Fruit fly (Drosophila melanogaster) whole organism, embryonic: ENCODE measurements around the gene CG44476.

Experiments used
- Abd-B ChIP-seq: fragments of 200-800 bp; sonication (Bioruptor generic); optimal IDR thresholded peaks from 2 replicates; lab custom pipeline; 2018; ENCODE audit warnings: missing biosample characterization, mild to moderate bottlenecking, missing genetic modification characterization, moderate library complexity
- Antp ChIP-seq: fragments of 200-800 bp; sonication (Bioruptor generic); optimal IDR thresholded peaks from 3 replicates; lab custom pipeline; 2016; ENCODE audit warnings: missing biosample characterization, missing genetic modification characterization
- BEAF-32 ChIP-seq: fragments of 200-800 bp; sonication (Bioruptor generic); optimal IDR thresholded peaks from 3 replicates; lab custom pipeline; 2017; ENCODE audit warnings: missing biosample characterization, missing genetic modification characterization, mild to moderate bottlenecking, moderate library complexity, missing genetic modification reagents
- Bteb2 ChIP-seq: fragments of 200-800 bp; sonication (Bioruptor generic); optimal IDR thresholded peaks from 2 replicates; lab custom pipeline; 2016; ENCODE audit warnings: missing biosample characterization, missing genetic modification characterization
- CG10267 ChIP-seq: fragments of 200-800 bp; sonication (Bioruptor generic); optimal IDR thresholded peaks from 2 replicates; lab custom pipeline; 2018; ENCODE audit warnings: missing biosample characterization, mild to moderate bottlenecking, missing genetic modification characterization, moderate library complexity
- CG10959 ChIP-seq: fragments of 200-800 bp; sonication (Bioruptor generic); IDR thresholded peaks from 2 replicates; pipeline ENCODE4 v1.3.6; 2022; ENCODE audit warnings: missing biosample characterization, missing genetic modification characterization
- CG11398 ChIP-seq: fragments of 200-800 bp; sonication (Bioruptor generic); optimal IDR thresholded peaks from 2 replicates; lab custom pipeline; 2016; ENCODE audit warnings: missing biosample characterization, missing genetic modification characterization
- CG13296 ChIP-seq: fragments of 200-800 bp; sonication (Bioruptor generic); optimal IDR thresholded peaks from 3 replicates; lab custom pipeline; 2018; ENCODE audit warnings: missing biosample characterization, mild to moderate bottlenecking, missing genetic modification characterization
- CG14050 ChIP-seq: fragments of 200-800 bp; sonication (Bioruptor generic); IDR thresholded peaks from 3 replicates; pipeline ENCODE4 v1.3.6; 2022; ENCODE audit warnings: missing biosample characterization, missing genetic modification characterization
- CG14441 ChIP-seq: fragments of 200-800 bp; sonication (Bioruptor generic); IDR thresholded peaks from 2 replicates; pipeline ENCODE4 v1.3.6; 2022; ENCODE audit warnings: missing biosample characterization, missing genetic modification characterization
- CG14710 ChIP-seq: fragments of 200-800 bp; sonication (Bioruptor generic); optimal IDR thresholded peaks from 3 replicates; lab custom pipeline; 2019; ENCODE audit warnings: missing biosample characterization, mild to moderate bottlenecking, missing genetic modification characterization, moderate library complexity
- CG15514 ChIP-seq: fragments of 200-800 bp; sonication (Bioruptor generic); optimal IDR thresholded peaks from 3 replicates; lab custom pipeline; 2017; ENCODE audit warnings: missing biosample characterization, missing genetic modification characterization, mild to moderate bottlenecking, moderate library complexity, missing genetic modification reagents
- CG16779 ChIP-seq: fragments of 200-800 bp; sonication (Bioruptor generic); IDR thresholded peaks from 2 replicates; pipeline ENCODE4 v1.3.6; 2022; ENCODE audit warnings: missing biosample characterization, missing genetic modification characterization
- CG17385 ChIP-seq: fragments of 200-800 bp; sonication (Bioruptor generic); optimal IDR thresholded peaks from 3 replicates; lab custom pipeline; 2018; ENCODE audit warnings: missing biosample characterization, mild to moderate bottlenecking, missing genetic modification characterization
- CG30020 ChIP-seq: fragments of 200-800 bp; optimal IDR thresholded peaks from 2 replicates; lab custom pipeline; 2019; ENCODE audit warnings: missing biosample characterization, mild to moderate bottlenecking, missing genetic modification characterization, moderate library complexity
- CG31388 ChIP-seq: fragments of 200-800 bp; sonication (Bioruptor generic); optimal IDR thresholded peaks from 2 replicates; lab custom pipeline; 2016; ENCODE audit warnings: missing biosample characterization, missing genetic modification characterization
- CG33557 ChIP-seq: fragments of 200-800 bp; sonication (Bioruptor generic); optimal IDR thresholded peaks from 2 replicates; lab custom pipeline; 2019; ENCODE audit warnings: missing biosample characterization, mild to moderate bottlenecking, missing genetic modification characterization, moderate library complexity
- CG4707 ChIP-seq: fragments of 200-800 bp; sonication (Bioruptor generic); optimal IDR thresholded peaks from 2 replicates; lab custom pipeline; 2018; ENCODE audit warnings: missing biosample characterization, mild to moderate bottlenecking, missing genetic modification characterization, moderate library complexity
- CG7271 ChIP-seq: fragments of 200-800 bp; sonication (Bioruptor generic); optimal IDR thresholded peaks from 2 replicates; lab custom pipeline; 2018; ENCODE audit warnings: missing biosample characterization, mild to moderate bottlenecking, missing genetic modification characterization, moderate library complexity
- CG7987 ChIP-seq: fragments of 200-800 bp; sonication (Bioruptor generic); optimal IDR thresholded peaks from 2 replicates; lab custom pipeline; 2018; ENCODE audit warnings: missing biosample characterization, mild to moderate bottlenecking, missing genetic modification characterization, moderate library complexity
- CG9437 ChIP-seq: fragments of 200-800 bp; sonication (Bioruptor generic); optimal IDR thresholded peaks from 2 replicates; lab custom pipeline; 2018; ENCODE audit warnings: missing biosample characterization, mild to moderate bottlenecking, missing genetic modification characterization
- HHEX ChIP-seq: fragments of 200-800 bp; sonication (Bioruptor generic); optimal IDR thresholded peaks from 3 replicates; lab custom pipeline; 2017; ENCODE audit warnings: missing biosample characterization, mild to moderate bottlenecking, missing genetic modification characterization, missing genetic modification reagents
- HmgZ ChIP-seq: fragments of 200-800 bp; sonication (Bioruptor generic); optimal IDR thresholded peaks from 2 replicates; lab custom pipeline; 2018; ENCODE audit warnings: missing biosample characterization, mild to moderate bottlenecking, missing genetic modification characterization
- Lim3 ChIP-seq: fragments of 200-800 bp; sonication (Bioruptor generic); IDR thresholded peaks from 2 replicates; pipeline ENCODE4 v1.3.6; 2022; ENCODE audit warnings: missing biosample characterization, missing genetic modification characterization
- MBD-R2 ChIP-seq: fragments of 200-800 bp; sonication (Bioruptor generic); IDR thresholded peaks from 2 replicates; pipeline ENCODE4 v1.3.6; 2022; ENCODE audit warnings: missing biosample characterization, missing genetic modification characterization
- Meics ChIP-seq: fragments of 200-800 bp; sonication (Bioruptor generic); optimal IDR thresholded peaks from 2 replicates; lab custom pipeline; 2017; ENCODE audit warnings: missing biosample characterization, mild to moderate bottlenecking, missing genetic modification characterization
- Mes4 ChIP-seq: fragments of 200-800 bp; sonication (Bioruptor generic); optimal IDR thresholded peaks from 2 replicates; lab custom pipeline; 2016; ENCODE audit warnings: missing biosample characterization, missing genetic modification characterization
- Mrtf ChIP-seq: fragments of 200-800 bp; sonication (Bioruptor generic); IDR thresholded peaks from 3 replicates; pipeline ENCODE4 v1.3.6; 2022; ENCODE audit warnings: missing biosample characterization, missing genetic modification characterization
- NC2α ChIP-seq: fragments of 200-800 bp; sonication (Bioruptor generic); optimal IDR thresholded peaks from 2 replicates; lab custom pipeline; 2016; ENCODE audit warnings: missing biosample characterization, missing genetic modification characterization
- NK7.1 ChIP-seq: fragments of 200-800 bp; sonication (Bioruptor generic); optimal IDR thresholded peaks from 3 replicates; lab custom pipeline; 2016; ENCODE audit warnings: missing biosample characterization, missing genetic modification characterization
- Oli ChIP-seq: fragments of 200-800 bp; sonication (Bioruptor generic); optimal IDR thresholded peaks from 2 replicates; lab custom pipeline; 2018; ENCODE audit warnings: missing biosample characterization, mild to moderate bottlenecking, missing genetic modification characterization, moderate library complexity
- Pdp1 ChIP-seq, 2 experiments: fragments of 200-800 bp; sonication (Bioruptor generic); optimal IDR thresholded peaks; 3 replicates each; lab custom pipeline; 2016; ENCODE audit warnings: missing biosample characterization in 2 of 2, missing genetic modification characterization in 2 of 2, mild to moderate bottlenecking in 1 of 2, moderate library complexity in 1 of 2
- Poxn ChIP-seq: fragments of 200-800 bp; sonication (Bioruptor generic); IDR thresholded peaks from 2 replicates; pipeline ENCODE4 v1.3.6; 2022; ENCODE audit warnings: missing biosample characterization, missing genetic modification characterization
- Tbp ChIP-seq: fragments of >200 bp; optimal IDR thresholded peaks from 2 replicates; lab custom pipeline; 2018; ENCODE audit warnings: missing biosample characterization, missing genetic modification characterization
- Vsx1 ChIP-seq: fragments of 200-800 bp; sonication (Bioruptor generic); optimal IDR thresholded peaks from 2 replicates; lab custom pipeline; 2017; ENCODE audit warnings: missing biosample characterization, mild to moderate bottlenecking, missing genetic modification characterization, missing genetic modification reagents
- bowl ChIP-seq: fragments of 200-800 bp; sonication (Bioruptor generic); IDR thresholded peaks from 2 replicates; pipeline ENCODE4 v1.3.6; 2022; ENCODE audit warnings: missing biosample characterization, missing genetic modification characterization
- cato ChIP-seq: fragments of 200-800 bp; sonication (Bioruptor generic); optimal IDR thresholded peaks from 2 replicates; lab custom pipeline; 2016; ENCODE audit warnings: missing biosample characterization, missing genetic modification characterization, borderline replicate concordance
- emc ChIP-seq: fragments of 200-800 bp; sonication (Bioruptor generic); optimal IDR thresholded peaks from 2 replicates; lab custom pipeline; 2016; ENCODE audit warnings: missing biosample characterization, missing genetic modification characterization
- en ChIP-seq: fragments of 200-800 bp; sonication (Bioruptor generic); optimal IDR thresholded peaks from 2 replicates; lab custom pipeline; 2016; ENCODE audit warnings: missing biosample characterization, missing genetic modification characterization
- esg ChIP-seq: fragments of 200-800 bp; sonication (Bioruptor generic); conservative IDR thresholded peaks from 2 replicates; pipeline ENCODE4 v1.3.6; 2022; ENCODE audit warnings: missing biosample characterization, missing genetic modification characterization
- eve ChIP-seq, 2 experiments: fragments of >200 bp; optimal IDR thresholded peaks; 2 replicates each; lab custom pipeline; 2017; ENCODE audit warnings: missing biosample characterization in 2 of 2, missing genetic modification characterization in 2 of 2
- eyg ChIP-seq: fragments of 200-800 bp; sonication (Bioruptor generic); optimal IDR thresholded peaks from 3 replicates; lab custom pipeline; 2016; ENCODE audit warnings: missing biosample characterization, missing genetic modification characterization
- gsb-n ChIP-seq: fragments of 200-800 bp; sonication (Bioruptor generic); optimal IDR thresholded peaks from 3 replicates; lab custom pipeline; 2018; ENCODE audit warnings: missing biosample characterization, mild to moderate bottlenecking, missing genetic modification characterization
- ham ChIP-seq: fragments of 200-800 bp; sonication (Bioruptor generic); IDR thresholded peaks from 2 replicates; pipeline ENCODE4 v1.3.6; 2022; ENCODE audit warnings: missing biosample characterization, missing genetic modification characterization
- kay ChIP-seq: fragments of 200-800 bp; sonication (Bioruptor generic); optimal IDR thresholded peaks from 2 replicates; lab custom pipeline; 2016; ENCODE audit warnings: missing biosample characterization, missing genetic modification characterization
- klu ChIP-seq: fragments of 200-800 bp; sonication (Bioruptor generic); IDR thresholded peaks from 2 replicates; pipeline ENCODE4 v1.3.6; 2022; ENCODE audit warnings: missing biosample characterization, missing genetic modification characterization
- nom ChIP-seq: fragments of 200-800 bp; sonication (Bioruptor generic); optimal IDR thresholded peaks from 2 replicates; lab custom pipeline; 2017; ENCODE audit warnings: missing biosample characterization, missing genetic modification characterization, mild to moderate bottlenecking, moderate library complexity, missing genetic modification reagents
- rib ChIP-seq: fragments of 200-800 bp; sonication (Bioruptor generic); IDR thresholded peaks from 2 replicates; pipeline ENCODE4 v1.3.6; 2022; ENCODE audit warnings: missing biosample characterization, missing genetic modification characterization
- sima ChIP-seq: fragments of 200-800 bp; sonication (Bioruptor generic); optimal IDR thresholded peaks from 2 replicates; lab custom pipeline; 2016; ENCODE audit warnings: missing biosample characterization, missing genetic modification characterization
- tin ChIP-seq: fragments of 200-800 bp; sonication (Bioruptor generic); optimal IDR thresholded peaks from 3 replicates; lab custom pipeline; 2016; ENCODE audit warnings: missing biosample characterization, missing genetic modification characterization
- usp ChIP-seq: fragments of >200 bp; optimal IDR thresholded peaks from 2 replicates; lab custom pipeline; 2017; ENCODE audit warnings: missing biosample characterization, missing genetic modification characterization
- vvl ChIP-seq: fragments of 200-800 bp; sonication (Bioruptor generic); IDR thresholded peaks from 2 replicates; pipeline ENCODE4 v1.3.6; 2022; ENCODE audit warnings: missing biosample characterization, missing genetic modification characterization

Gene CG44476

DNA sequence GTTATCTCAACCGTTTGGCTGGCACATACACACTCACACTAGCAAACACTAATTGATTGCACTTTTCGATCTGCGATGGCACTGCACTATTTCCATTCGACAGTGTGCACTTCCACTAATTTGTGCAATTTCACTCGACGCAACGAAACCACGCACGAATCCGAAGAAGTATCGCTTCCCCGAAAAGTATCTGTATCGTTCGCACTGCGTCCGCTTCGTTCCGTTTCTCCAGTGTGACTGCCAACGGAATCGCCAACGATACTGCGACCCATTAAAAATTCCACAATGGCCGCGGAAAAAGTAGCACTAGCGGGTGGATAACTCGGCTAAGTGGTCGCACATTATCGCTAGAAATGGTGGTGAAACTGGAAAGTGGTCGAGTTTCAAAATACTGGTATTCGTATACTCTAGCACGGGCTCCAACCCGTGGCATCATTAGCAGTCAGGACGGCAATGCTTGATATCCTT, 39.2 kb upstream of the CG44476 start, which contains the start of gene Socs36E (continued):
- peak; percentile 15 for TF ChIP-seq tin
- peak; percentile 80 for TF ChIP-seq CG14710 (tag; lab: Kevin White, UChicago)
- TF ChIP-seq CG7987 (GFP tag; lab: Kevin White, UChicago), result peak; percentile 62
- peak; percentile 70 for TF ChIP-seq BEAF-32 (GFP tag; lab: Kevin White, UChicago)
- no peak for TF ChIP-seq Lim3
- TF ChIP-seq CG30020 (tag; lab: Kevin White, UChicago), result no peak
- no peak for TF ChIP-seq Meics (GFP tag; lab: Kevin White, UChicago)
- TF ChIP-seq eve (GFP tag; optimal IDR thresholded peaks at IDR 0.05; lab: Kevin White, UChicago), result no peak
- no peak for TF ChIP-seq Poxn (GFP tag; lab: Robert Waterston, UW)
- TF ChIP-seq ham (GFP tag; lab: Robert Waterston, UW), result no peak
- TF ChIP-seq usp, result no peak
- TF ChIP-seq Vsx1 (GFP tag; lab: Kevin White, UChicago), result no peak
- TF ChIP-seq MBD-R2, result peak; percentile 56
- TF ChIP-seq HmgZ, result peak; percentile 92
- peak; percentile 7 for TF ChIP-seq CG9437
- TF ChIP-seq CG14441 (GFP tag; lab: Robert Waterston, UW), result no peak
- no peak for TF ChIP-seq CG14050
- peak; percentile 71 for TF ChIP-seq CG10267
- TF ChIP-seq emc, result peak; percentile 24
- peak; percentile 31 for TF ChIP-seq CG11398
- TF ChIP-seq Pdp1 (GFP tag; optimal IDR thresholded peaks at IDR 0.05; lab: Kevin White, UChicago), result peak in 1 of 2 experiments; percentile 72
- no peak for TF ChIP-seq NK7.1
- peak; percentile 0 for TF ChIP-seq CG13296 (GFP tag; lab: Kevin White, UChicago)
- peak; percentile 47 for TF ChIP-seq gsb-n
- peak; percentile 41 for TF ChIP-seq nom (GFP tag; lab: Kevin White, UChicago)
- TF ChIP-seq Bteb2 (GFP tag; lab: Kevin White, UChicago), result peak; percentile 18
- no peak for TF ChIP-seq CG17385
- TF ChIP-seq en (GFP tag; lab: Kevin White, UChicago), result no peak
- peak; percentile 26 for TF ChIP-seq Mes4 (GFP tag; lab: Kevin White, UChicago)
- peak; percentile 87 for TF ChIP-seq CG15514 (GFP tag; lab: Kevin White, UChicago)
- peak; percentile 7 for TF ChIP-seq CG33557 (GFP tag; lab: Kevin White, UChicago)
- no peak for TF ChIP-seq bowl (GFP tag; lab: Robert Waterston, UW)
- TF ChIP-seq HHEX (GFP tag; lab: Kevin White, UChicago), result no peak
- TF ChIP-seq Antp (GFP tag; lab: Kevin White, UChicago), result peak; percentile 49
- TF ChIP-seq CG31388 (GFP tag; lab: Kevin White, UChicago), result no peak
- TF ChIP-seq esg (GFP tag; lab: Robert Waterston, UW), result no peak
- no peak for TF ChIP-seq eyg (GFP tag; lab: Kevin White, UChicago)
- no peak for TF ChIP-seq klu (GFP tag; lab: Robert Waterston, UW)
- TF ChIP-seq Mrtf (GFP tag; lab: Robert Waterston, UW), result no peak
- TF ChIP-seq Tbp (GFP tag; lab: Kevin White, UChicago), result peak; percentile 27
- TF ChIP-seq CG10959 (GFP tag; lab: Robert Waterston, UW), result peak; percentile 33; the same call in 1 of the 2 replicates
- no peak for TF ChIP-seq CG16779 (GFP tag; lab: Robert Waterston, UW)
- no peak for TF ChIP-seq kay (GFP tag; lab: Kevin White, UChicago)
- no peak for TF ChIP-seq CG7271 (tag; lab: Kevin White, UChicago)
- TF ChIP-seq cato, result no peak
- no peak for TF ChIP-seq sima
- TF ChIP-seq CG4707, result peak; percentile 12
- TF ChIP-seq vvl (GFP tag; lab: Robert Waterston, UW), result peak; percentile 95
- peak; percentile 91 for TF ChIP-seq Abd-B (GFP tag; lab: Kevin White, UChicago)
- TF ChIP-seq rib (GFP tag; lab: Robert Waterston, UW), result no peak
- no peak for TF ChIP-seq Oli (tag; lab: Kevin White, UChicago)
- TF ChIP-seq NC2α, result peak; percentile 42
